Worm (Caenorhabditis elegans): ENCODE measurements around the gene ZK370.4.

The ZK370.4 gene

DNA sequence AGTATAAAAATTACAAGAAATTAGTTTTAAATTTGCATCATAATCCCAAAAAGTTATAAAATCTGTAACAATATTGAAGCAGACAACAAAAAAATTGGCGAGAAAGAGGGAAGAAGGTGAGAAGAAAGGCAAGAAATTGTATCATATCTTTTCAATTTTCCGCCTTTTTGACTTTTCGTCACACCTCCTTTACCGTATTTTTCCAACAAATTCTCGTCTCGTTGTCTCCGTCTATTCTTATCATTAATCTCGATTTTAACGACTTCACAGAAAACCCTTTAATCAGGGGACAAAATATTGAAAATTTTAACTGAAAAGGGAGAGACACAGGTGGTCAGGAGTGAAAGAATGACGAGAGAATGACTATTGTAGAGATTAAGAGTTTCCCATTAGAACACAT is 18.2 kb downstream of the ZK370.4 start:
- TF ChIP-seq sox-4 (tag; optimal IDR thresholded peaks at IDR 0.05) (no peak), lin-14 (GFP tag; optimal IDR thresholded peaks at IDR 0.05) (peak; percentile 4), elt-3 (tag; optimal IDR thresholded peaks at IDR 0.05) (peak in 2 of 6 experiments; percentile 1 to 59), nhr-90 (tag; optimal IDR thresholded peaks at IDR 0.05; ENCODE audit: poor library complexity) (no peak), blmp-1 (tag; optimal IDR thresholded peaks at IDR 0.05) (peak; percentile 54)

DNA sequence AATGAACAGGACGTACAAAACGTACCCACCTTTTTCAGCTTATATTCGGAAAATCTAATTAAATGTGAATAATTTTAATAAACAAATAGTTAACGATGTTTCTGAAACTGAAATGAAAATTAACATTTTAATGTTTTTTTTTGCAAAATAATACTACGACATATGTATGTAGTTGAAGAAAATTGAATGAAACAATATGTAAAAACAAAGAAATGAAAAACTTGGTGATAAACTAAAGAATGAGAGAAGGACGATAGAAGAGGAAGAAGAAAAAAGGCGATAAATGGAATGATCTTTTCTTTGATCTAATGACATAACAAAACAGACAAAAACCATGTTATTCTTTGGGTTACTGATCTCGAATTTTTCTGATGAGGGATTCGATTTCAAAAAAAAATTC is 20.9 kb downstream of the ZK370.4 start, which contains the start of gene B0303.11:
Gene B0303.11 (minus strand): TSS at position 101 of the 400 bp plus-strand sequence.
- TF ChIP-seq dsc-1 (tag; optimal IDR thresholded peaks at IDR 0.05) = no peak
- no peak for TF ChIP-seq hlh-4 (tag; optimal IDR thresholded peaks at IDR 0.05)
- no peak for TF ChIP-seq dpl-1 (GFP tag; optimal IDR thresholded peaks at IDR 0.05)
- no peak for TF ChIP-seq F16B12.6 (tag; optimal IDR thresholded peaks at IDR 0.05)
- TF ChIP-seq isw-1 (GFP tag; IDR thresholded peaks at IDR 0.05) = no peak
- no peak for TF ChIP-seq hpl-2 (GFP tag; optimal IDR thresholded peaks at IDR 0.05)
- no peak for TF ChIP-seq efl-3 (GFP tag; optimal IDR thresholded peaks at IDR 0.05)
- no peak for TF ChIP-seq fkh-4 (tag; optimal IDR thresholded peaks at IDR 0.05; ENCODE audit: borderline replicate concordance)
- TF ChIP-seq zip-4 (GFP tag; optimal IDR thresholded peaks at IDR 0.05) = no peak
- TF ChIP-seq fkh-10 (GFP tag; optimal IDR thresholded peaks at IDR 0.05) = no peak
- TF ChIP-seq fkh-8 (tag; optimal IDR thresholded peaks at IDR 0.05) = no peak
- TF ChIP-seq nhr-47 (tag; optimal IDR thresholded peaks at IDR 0.05) = no peak
- TF ChIP-seq irx-1 (tag; optimal IDR thresholded peaks at IDR 0.05) = no peak
- TF ChIP-seq nhr-28 (tag; optimal IDR thresholded peaks at IDR 0.05) = no peak
- no peak for TF ChIP-seq C16A3.4 (tag; optimal IDR thresholded peaks at IDR 0.05)
- no peak for TF ChIP-seq efl-1 (optimal IDR thresholded peaks at IDR 0.05)
- TF ChIP-seq efl-1 (GFP tag; optimal IDR thresholded peaks at IDR 0.05 in 1 of 2) = no peak
- no peak for TF ChIP-seq blmp-1 (tag; optimal IDR thresholded peaks at IDR 0.05)
- TF ChIP-seq tlp-1 (tag; optimal IDR thresholded peaks at IDR 0.05) = no peak
- TF ChIP-seq lin-15B (tag; optimal IDR thresholded peaks at IDR 0.05) = no peak
- no peak for TF ChIP-seq C04F5.9 (tag; optimal IDR thresholded peaks at IDR 0.05)

DNA sequence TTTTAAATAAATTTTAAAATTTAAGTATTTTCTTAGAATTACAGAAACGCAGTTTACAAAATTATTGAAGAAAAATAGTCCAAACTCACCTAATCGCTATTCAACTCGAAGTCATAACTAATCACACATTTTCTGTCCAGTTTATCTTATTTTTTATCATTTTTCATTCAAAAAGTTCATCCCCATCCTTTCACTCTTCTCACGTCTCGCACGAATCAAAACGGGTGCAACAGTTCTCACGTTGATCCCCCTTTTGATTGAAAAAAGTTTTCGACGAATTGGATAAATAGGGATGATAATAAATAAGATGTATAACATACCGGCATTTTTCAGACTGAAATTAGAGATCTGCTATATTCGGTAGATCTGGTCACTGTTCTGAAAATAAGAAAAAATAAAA is 21.5 kb downstream of the ZK370.4 start:
- TF ChIP-seq elt-3 (tag; optimal IDR thresholded peaks at IDR 0.05) = peak in 1 of 6 experiments; percentile 20
- TF ChIP-seq nhr-85 (tag) = peak; percentile 73
- TF ChIP-seq zag-1 (tag; optimal IDR thresholded peaks at IDR 0.05) = no peak
- no peak for TF ChIP-seq nhr-90 (tag; optimal IDR thresholded peaks at IDR 0.05; ENCODE audit: poor library complexity)
- TF ChIP-seq blmp-1 (tag; optimal IDR thresholded peaks at IDR 0.05) = peak; percentile 95

DNA sequence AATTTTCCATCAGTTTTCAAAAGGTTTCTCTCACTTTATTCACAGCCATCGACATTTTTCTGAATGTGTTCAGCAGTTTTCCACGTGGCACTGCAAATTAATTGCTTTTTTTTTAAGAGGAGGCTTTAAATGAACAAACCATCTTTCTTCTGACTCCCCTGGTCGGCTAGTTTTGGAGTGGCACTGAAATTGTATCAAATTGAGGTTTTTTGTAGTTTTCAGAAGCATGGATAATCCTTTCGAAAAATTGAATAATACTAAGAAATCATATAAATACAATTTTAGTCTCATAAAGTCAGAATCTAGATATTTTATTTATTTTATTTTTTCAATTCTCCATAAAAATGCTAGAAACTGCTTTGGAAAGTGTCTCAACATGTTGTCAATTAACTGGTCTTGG is 26.4 kb downstream of the ZK370.4 start, which contains the start of gene B0303.16:
Gene B0303.16 (plus strand): TSS at position 301 of the 400 bp plus-strand sequence.
- no peak for TF ChIP-seq lin-14 (GFP tag; optimal IDR thresholded peaks at IDR 0.05)
- no peak for TF ChIP-seq hlh-4 (tag; optimal IDR thresholded peaks at IDR 0.05)
- TF ChIP-seq nhr-47 (tag; optimal IDR thresholded peaks at IDR 0.05) = no peak
- TF ChIP-seq aly-2 (tag; optimal IDR thresholded peaks at IDR 0.05) = no peak
- no peak for TF ChIP-seq blmp-1 (tag; optimal IDR thresholded peaks at IDR 0.05)
- no peak for TF ChIP-seq nhr-12 (tag; optimal IDR thresholded peaks at IDR 0.05)

ce11 chrIII:8700289-8700957 is 30.8 kb downstream of the ZK370.4 start, which contains the start of the genes sdz-1 and vps-33.1:
Gene sdz-1, minus strand, starts transcription at chrIII:8700339.
Gene vps-33.1, plus strand, starts transcription at chrIII:8700927.
- peak; percentile 63 for TF ChIP-seq blmp-1 (tag; optimal IDR thresholded peaks at IDR 0.05)
- no peak for TF ChIP-seq efl-3 (GFP tag; optimal IDR thresholded peaks at IDR 0.05)
- TF ChIP-seq swsn-7 (tag; optimal IDR thresholded peaks at IDR 0.05) = no peak
- TF ChIP-seq ceh-90 (tag; optimal IDR thresholded peaks at IDR 0.05) = peak; percentile 78
- TF ChIP-seq snu-23 (GFP tag; optimal IDR thresholded peaks at IDR 0.05) = peak; percentile 52
- TF ChIP-seq nhr-19 (GFP tag; conservative IDR thresholded peaks at IDR 0.05) = 0 out of 2 replicates have a peak, but pooled peaks have one; percentile 17
- no peak for TF ChIP-seq elt-2 (tag; optimal IDR thresholded peaks at IDR 0.05)
- TF ChIP-seq nhr-11 (tag; optimal IDR thresholded peaks at IDR 0.05) = no peak
- no peak for TF ChIP-seq ztf-4 (tag; optimal IDR thresholded peaks at IDR 0.05)
- no peak for TF ChIP-seq ces-1 (GFP tag; optimal IDR thresholded peaks at IDR 0.05)
- peak; percentile 70 for TF ChIP-seq C16A3.4 (tag; optimal IDR thresholded peaks at IDR 0.05)
- TF ChIP-seq fkh-4 (tag; optimal IDR thresholded peaks at IDR 0.05; ENCODE audit: borderline replicate concordance) = peak; percentile 10
- TF ChIP-seq elt-3 (tag; optimal IDR thresholded peaks at IDR 0.05) = peak in 2 of 6 experiments; percentile 1 to 36
- peak; percentile 33 for TF ChIP-seq isw-1 (GFP tag; IDR thresholded peaks at IDR 0.05)
- no peak for TF ChIP-seq unc-98 (GFP tag; IDR thresholded peaks at IDR 0.05)
- TF ChIP-seq unc-130 (tag; optimal IDR thresholded peaks at IDR 0.05) = peak; percentile 24
- no peak for TF ChIP-seq tlp-1 (tag; optimal IDR thresholded peaks at IDR 0.05)
- TF ChIP-seq ceh-82 (tag; optimal IDR thresholded peaks at IDR 0.05) = peak in 2 of 3 experiments; percentile 7 to 63
- TF ChIP-seq F16B12.6 (tag; optimal IDR thresholded peaks at IDR 0.05) = peak; percentile 49
- no peak for TF ChIP-seq nhr-237 (tag; optimal IDR thresholded peaks at IDR 0.05)
- peak; percentile 23 for TF ChIP-seq xbp-1 (tag; optimal IDR thresholded peaks at IDR 0.05)
- TF ChIP-seq ztf-11 (tag; optimal IDR thresholded peaks at IDR 0.05) = peak in 1 of 2 experiments; percentile 58
- TF ChIP-seq sptf-1 (tag; optimal IDR thresholded peaks at IDR 0.05) = no peak

Measured in whole organism, L1 larva.